Worm (Caenorhabditis elegans): ENCODE results near the gene tba-4.

DNA sequence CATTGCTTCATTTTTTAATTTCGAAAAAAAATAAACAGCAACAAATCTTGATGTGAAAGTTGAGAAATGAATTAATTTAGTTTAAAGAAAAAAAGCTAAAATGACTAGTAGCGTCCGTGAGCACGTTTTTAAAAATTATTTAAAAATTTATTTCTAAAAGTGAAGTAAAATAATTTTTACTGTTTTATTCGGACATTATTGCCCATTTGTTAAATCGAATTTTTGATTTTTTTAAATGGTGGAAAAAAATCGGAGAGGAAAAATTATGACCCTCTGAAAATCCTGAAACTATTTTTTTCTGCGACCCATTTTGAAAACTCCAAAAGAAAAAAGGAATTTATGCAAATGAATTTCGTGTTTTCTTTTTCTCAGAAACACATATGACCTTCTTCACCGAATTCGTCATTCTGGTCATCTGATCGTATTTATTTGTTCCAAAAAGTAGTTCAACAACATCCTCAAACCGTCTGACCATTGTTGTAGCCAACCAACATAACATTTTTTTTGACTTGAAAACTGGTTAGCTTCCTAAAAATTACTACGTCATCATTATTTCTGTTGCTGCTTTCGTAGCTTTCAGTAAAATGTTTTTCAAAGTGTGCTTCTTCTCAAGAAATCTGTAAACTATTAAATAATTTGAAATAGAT, 32.5 kb upstream of the tba-4 start, which contains the start of gene F44F4.3:
- TF ChIP-seq rnt-1 (tag; optimal IDR thresholded peaks at IDR 0.05) = no peak
- TF ChIP-seq ref-2 (tag; optimal IDR thresholded peaks at IDR 0.05) = no peak
- TF ChIP-seq nhr-11 (tag; optimal IDR thresholded peaks at IDR 0.05) = no peak
- no peak for TF ChIP-seq ahr-1 (tag; optimal IDR thresholded peaks at IDR 0.05)
- TF ChIP-seq pha-4 (tag; optimal IDR thresholded peaks at IDR 0.05) = no peak
- no peak for TF ChIP-seq eyg-1 (tag; optimal IDR thresholded peaks at IDR 0.05)
- no peak for TF ChIP-seq gmeb-2 (tag; optimal IDR thresholded peaks at IDR 0.05)
- TF ChIP-seq C38D4.7 (GFP tag; optimal IDR thresholded peaks at IDR 0.05) = no peak
